Worm (Caenorhabditis elegans) whole organism, L4 larva: ENCODE results near the gene sre-7.

Experiments used
- F26F4.8 ChIP-seq: fragments of 200-800 bp; sonication (Bioruptor generic); conservative IDR thresholded peaks from 2 replicates; pipeline ENCODE4 v1.3.6; 2022; ENCODE audit warnings: missing genetic modification characterization, missing compliant biosample characterization
- lin-39 ChIP-seq: fragments of 150-350 bp; optimal IDR thresholded peaks from 2 replicates; lab custom pipeline; 2014; ENCODE audit warnings: missing biosample characterization, missing genetic modification reagents, missing genetic modification characterization
- snpc-4 ChIP-seq: fragments of 150-350 bp; optimal IDR thresholded peaks from 2 replicates; lab custom pipeline; 2014; ENCODE audit warnings: missing biosample characterization, missing genetic modification characterization

DNA sequence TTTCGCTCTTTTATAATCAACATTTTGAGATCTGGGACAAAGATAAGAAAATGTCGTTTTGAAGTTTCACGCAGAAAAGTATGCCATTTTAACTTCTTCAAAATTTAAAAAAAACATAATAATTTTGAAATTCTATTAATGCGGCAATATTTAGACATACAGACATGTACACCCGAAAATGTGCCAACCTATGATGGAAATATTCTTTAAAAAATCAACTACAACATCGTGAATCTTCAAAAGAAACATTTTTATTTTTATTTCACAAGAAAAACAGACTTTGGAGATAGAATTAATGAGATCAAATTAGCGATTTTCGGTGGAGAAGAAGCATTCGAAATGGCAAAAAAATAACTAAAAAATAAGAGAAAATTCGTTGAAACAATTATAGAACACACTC lies 28.9 kb upstream of the sre-7 start, which contains the start of gene T16A9.5:
- TF ChIP-seq snpc-4 (tag; lab: Kevin White, UChicago) (no peak), lin-39 (no peak), F26F4.8 (no peak)
